Worm (Caenorhabditis elegans): ENCODE results near the gene pdha-1.

Gene pdha-1

DNA sequence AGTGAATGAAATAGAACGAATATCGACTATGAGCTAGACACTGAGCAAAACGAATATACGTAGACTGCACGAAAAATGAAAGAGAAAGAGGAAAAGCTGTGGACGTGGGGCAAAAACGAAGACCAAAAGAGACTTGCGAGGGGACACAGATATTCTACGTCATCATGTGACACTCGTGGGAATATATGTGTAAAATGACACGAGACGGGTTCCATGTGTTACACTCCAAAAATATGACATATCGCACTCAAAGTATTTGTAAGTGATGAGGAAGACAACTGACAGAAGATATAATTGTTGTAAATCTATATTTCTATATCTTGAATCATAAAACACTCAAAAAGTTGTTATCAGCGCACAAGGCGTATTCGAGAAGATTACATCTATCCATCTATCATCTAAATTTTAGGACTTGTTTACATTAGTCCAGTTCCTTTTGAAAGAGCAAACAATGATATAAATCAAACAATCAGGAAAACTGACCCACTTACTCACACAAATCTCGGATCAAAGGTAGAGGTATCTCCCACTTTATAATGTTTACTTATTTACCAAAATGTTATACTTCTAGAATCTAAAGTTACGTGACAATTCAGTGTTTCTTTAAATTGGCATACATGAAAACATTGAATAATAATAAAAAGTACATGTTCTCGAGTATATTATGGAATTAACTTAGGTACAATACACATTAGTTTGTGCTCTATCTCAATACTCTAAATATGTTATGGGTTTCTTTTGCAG lies 5.9 kb downstream of the pdha-1 start (continued):
- TF ChIP-seq php-3 (GFP tag; IDR thresholded peaks at IDR 0.05) (no peak), snpc-4 (tag; optimal IDR thresholded peaks at IDR 0.05) (no peak), aha-1 (tag) (peak; percentile 96), lin-15B (tag; optimal IDR thresholded peaks at IDR 0.05) (no peak), hlh-11 (tag; optimal IDR thresholded peaks at IDR 0.05) (peak; percentile 53), lin-13 (GFP tag; optimal IDR thresholded peaks at IDR 0.05) (no peak), mxl-2 (GFP tag; conservative IDR thresholded peaks at IDR 0.05) (no peak), sdz-12 (GFP tag; optimal IDR thresholded peaks at IDR 0.05) (no peak), spr-1 (tag; optimal IDR thresholded peaks at IDR 0.05) (no peak), gei-8 (GFP tag; optimal IDR thresholded peaks at IDR 0.05) (no peak), lin-38 (GFP tag; IDR thresholded peaks at IDR 0.05) (0 out of 2 replicates have a peak, but pooled peaks have one; percentile 28), ceh-28 (tag; optimal IDR thresholded peaks at IDR 0.05) (no peak), ztf-11 (tag; optimal IDR thresholded peaks at IDR 0.05) (no peak), fos-1 (tag; optimal IDR thresholded peaks at IDR 0.05) (no peak), rbr-2 (tag; optimal IDR thresholded peaks at IDR 0.05) (peak; percentile 38), fkh-10 (GFP tag; optimal IDR thresholded peaks at IDR 0.05) (no peak), mxl-3 (GFP tag; optimal IDR thresholded peaks at IDR 0.05) (peak; percentile 69), lir-3 (tag; optimal IDR thresholded peaks at IDR 0.05) (no peak), pqm-1 (tag; optimal IDR thresholded peaks at IDR 0.05) (no peak), nhr-6 (tag; optimal IDR thresholded peaks at IDR 0.05) (no peak), vab-7 (GFP tag; IDR thresholded peaks at IDR 0.05) (no peak), ceh-32 (tag; optimal IDR thresholded peaks at IDR 0.05; ENCODE audit: poor library complexity) (no peak), hmg-1.1 (GFP tag; IDR thresholded peaks at IDR 0.05) (peak; percentile 58; the same call in 1 of the 2 replicates), snpc-1.2 (GFP tag; IDR thresholded peaks at IDR 0.05) (no peak), mep-1 (tag; optimal IDR thresholded peaks at IDR 0.05) (peak; percentile 57), nhr-111 (GFP tag; optimal IDR thresholded peaks at IDR 0.05) (no peak), mdl-1 (tag; optimal IDR thresholded peaks at IDR 0.05) (peak; percentile 24 to 67), nhr-76 (tag; optimal IDR thresholded peaks at IDR 0.05) (no peak), nhr-41 (GFP tag; IDR thresholded peaks at IDR 0.05) (no peak), saeg-2 (GFP tag; IDR thresholded peaks at IDR 0.05) (no peak), Y105C5A.15 (GFP tag; IDR thresholded peaks at IDR 0.05) (no peak), egl-27 (tag; optimal IDR thresholded peaks at IDR 0.05) (no peak), zfp-3 (GFP tag; conservative IDR thresholded peaks at IDR 0.05) (no peak), dmd-6 (GFP tag; IDR thresholded peaks at IDR 0.05) (0 out of 2 replicates have a peak, but pooled peaks have one; percentile 18), hlh-30 (tag; optimal IDR thresholded peaks at IDR 0.05; ENCODE audit: insufficient read depth) (peak; percentile 94), lsy-2 (tag; optimal IDR thresholded peaks at IDR 0.05) (peak in 1 of 2 experiments; percentile 66), nhr-77 (tag; optimal IDR thresholded peaks at IDR 0.05) (no peak), arid-1 (GFP tag; conservative IDR thresholded peaks at IDR 0.05) (no peak), F44E2.7 (GFP tag; IDR thresholded peaks at IDR 0.05) (no peak), tag-97 (GFP tag; IDR thresholded peaks at IDR 0.05) (no peak), aly-2 (tag; optimal IDR thresholded peaks at IDR 0.05) (no peak), ama-1 (optimal IDR thresholded peaks at IDR 0.05) (no peak), ZK546.5 (tag; optimal IDR thresholded peaks at IDR 0.05) (no peak), nhr-11 (tag; optimal IDR thresholded peaks at IDR 0.05) (peak; percentile 54), hif-1 (tag; optimal IDR thresholded peaks at IDR 0.05) (peak in 1 of 2 experiments; percentile 41), daf-8 (GFP tag; IDR thresholded peaks at IDR 0.05) (no peak), dmd-8 (GFP tag; IDR thresholded peaks at IDR 0.05) (no peak), ceh-44 (GFP tag; IDR thresholded peaks at IDR 0.05) (no peak), madf-9 (GFP tag; conservative IDR thresholded peaks at IDR 0.05) (no peak), tra-1 (GFP tag; IDR thresholded peaks at IDR 0.05) (no peak)
